Worm (Caenorhabditis elegans) whole organism, midembryonic: ENCODE results near the gene emb-8.

Experiments
- ref-1 ChIP-seq: fragments of 200-800 bp; sonication (Bioruptor generic); conservative IDR thresholded peaks from 2 replicates; pipeline ENCODE4 v1.3.6; 2022; ENCODE audit warnings: missing genetic modification reagents, missing genetic modification characterization, missing compliant biosample characterization
- ztf-23 ChIP-seq: fragments of 200-800 bp; sonication (Bioruptor generic); IDR thresholded peaks from 2 replicates; pipeline ENCODE4 v1.3.6; 2022; ENCODE audit warnings: missing genetic modification reagents, missing genetic modification characterization, missing compliant biosample characterization
- ztf-29 ChIP-seq: fragments of 200-800 bp; sonication (Bioruptor generic); IDR thresholded peaks from 2 replicates; pipeline ENCODE4 v1.3.6; 2022; ENCODE audit warnings: missing genetic modification reagents, missing genetic modification characterization, missing compliant biosample characterization

DNA sequence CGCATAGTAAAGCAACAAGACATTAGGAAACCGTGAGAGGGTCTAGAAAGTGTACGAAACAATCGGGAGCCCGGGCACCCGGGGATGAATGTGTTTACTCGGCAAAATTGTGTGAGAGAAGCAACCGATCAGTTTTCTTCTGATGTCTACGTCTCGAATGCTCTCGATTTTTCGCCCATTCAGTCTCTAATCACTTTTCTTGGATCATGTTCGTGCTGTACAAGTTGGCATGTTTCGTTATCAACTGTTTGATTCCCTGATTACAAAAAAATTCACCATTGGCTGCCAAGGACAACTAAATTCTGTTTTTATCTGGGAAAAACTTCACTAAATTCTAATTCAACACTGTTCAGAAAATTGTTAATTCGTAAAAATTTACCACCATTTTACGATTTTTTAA, 18.9 kb downstream of the emb-8 start:
- TF ChIP-seq ref-1 (no peak), ztf-29 (GFP tag; lab: Robert Waterston, UW) (no peak), ztf-23 (GFP tag; lab: Robert Waterston, UW) (0 out of 2 replicates have a peak, but pooled peaks have one; percentile 40)
